Fruit fly (Drosophila melanogaster): Measurements from ENCODE around the gene bai.

bai gene

DNA sequence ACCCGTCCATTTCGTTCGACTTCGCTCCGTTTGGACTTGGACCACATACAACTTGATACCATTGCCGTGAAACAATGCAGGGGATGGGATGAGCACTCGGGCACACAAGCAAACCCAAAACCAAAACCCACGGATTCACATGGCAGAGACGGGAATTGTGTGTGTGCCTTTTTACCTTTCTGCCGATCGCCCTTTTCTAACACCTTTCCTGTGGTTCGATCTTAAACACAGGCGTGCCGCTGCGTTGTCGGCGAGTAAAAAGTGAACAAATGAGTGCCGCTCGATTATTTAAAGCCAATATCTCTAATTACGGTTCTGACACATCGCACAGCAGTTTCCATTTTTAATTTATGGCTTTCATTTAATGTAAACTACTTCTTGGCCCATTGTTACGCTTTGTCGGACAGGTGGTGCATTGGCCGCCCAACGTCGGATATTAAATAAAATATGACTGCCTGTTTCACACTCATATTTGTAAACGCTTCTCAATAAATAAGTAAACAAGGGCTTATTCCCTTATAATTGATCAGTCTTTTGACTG is 38.2 kb downstream of the bai start (continued):
- TF ChIP-seq CG31365 (tag; optimal IDR thresholded peaks at IDR 0.05) = no peak
- TF ChIP-seq Mad (GFP tag; optimal IDR thresholded peaks at IDR 0.05) = no peak
- TF ChIP-seq CG3065 (GFP tag; optimal IDR thresholded peaks at IDR 0.05) = no peak
- TF ChIP-seq D (optimal IDR thresholded peaks at IDR 0.05) = peak; percentile 16
- no peak for TF ChIP-seq D (GFP tag; optimal IDR thresholded peaks at IDR 0.05)
- TF ChIP-seq Mes4 (GFP tag; optimal IDR thresholded peaks at IDR 0.05) = no peak
- TF ChIP-seq CG16813 (GFP tag; IDR thresholded peaks at IDR 0.05; ENCODE audit: partially characterized antibody) = no peak
- TF ChIP-seq CG5245 (GFP tag; optimal IDR thresholded peaks at IDR 0.05) = peak; percentile 25
- TF ChIP-seq CG6854 (GFP tag; optimal IDR thresholded peaks at IDR 0.05) = no peak
- no peak for TF ChIP-seq dan (GFP tag; IDR thresholded peaks at IDR 0.05)
- no peak for TF ChIP-seq Sin3A (optimal IDR thresholded peaks at IDR 0.05)
- no peak for TF ChIP-seq ham (GFP tag; IDR thresholded peaks at IDR 0.05)
- no peak for TF ChIP-seq Neu2 (GFP tag; optimal IDR thresholded peaks at IDR 0.05; ENCODE audit: borderline replicate concordance)
- no peak for TF ChIP-seq Abd-B (GFP tag; optimal IDR thresholded peaks at IDR 0.05)
- no peak for TF ChIP-seq klu (GFP tag; IDR thresholded peaks at IDR 0.05)
- TF ChIP-seq br (optimal IDR thresholded peaks at IDR 0.05) = no peak
- no peak for TF ChIP-seq sc (optimal IDR thresholded peaks at IDR 0.05)
- no peak for TF ChIP-seq sc (GFP tag; optimal IDR thresholded peaks at IDR 0.05)
- TF ChIP-seq run (tag; optimal IDR thresholded peaks at IDR 0.05) = no peak
- TF ChIP-seq Ptx1 (GFP tag; IDR thresholded peaks at IDR 0.05) = no peak
- no peak for TF ChIP-seq lbe (GFP tag; optimal IDR thresholded peaks at IDR 0.05)
- TF ChIP-seq mld (GFP tag; IDR thresholded peaks at IDR 0.05; ENCODE audit: partially characterized antibody) = no peak
- no peak for TF ChIP-seq Fer3 (tag; optimal IDR thresholded peaks at IDR 0.05)
- no peak for TF ChIP-seq luna (GFP tag; optimal IDR thresholded peaks at IDR 0.05)
- no peak for TF ChIP-seq CG10565 (GFP tag; optimal IDR thresholded peaks at IDR 0.05)
- TF ChIP-seq ro (GFP tag; IDR thresholded peaks at IDR 0.05) = no peak
- peak; percentile 50 for TF ChIP-seq hth (optimal IDR thresholded peaks at IDR 0.05)
- no peak for TF ChIP-seq eve (GFP tag; optimal IDR thresholded peaks at IDR 0.05)
- no peak for TF ChIP-seq Asciz (GFP tag; optimal IDR thresholded peaks at IDR 0.05)
- TF ChIP-seq wdn (GFP tag; IDR thresholded peaks at IDR 0.05) = no peak
- no peak for TF ChIP-seq CG3995 (GFP tag; optimal IDR thresholded peaks at IDR 0.05)
- TF ChIP-seq HLH54F (GFP tag; optimal IDR thresholded peaks at IDR 0.05) = no peak
- no peak for TF ChIP-seq pan (optimal IDR thresholded peaks at IDR 0.05)
- no peak for TF ChIP-seq pan (GFP tag; optimal IDR thresholded peaks at IDR 0.05 in 1 of 2, IDR thresholded peaks at IDR 0.05 in 1 of 2)
- TF ChIP-seq CG7745 (tag; optimal IDR thresholded peaks at IDR 0.05) = no peak
- no peak for TF ChIP-seq Side (GFP tag; optimal IDR thresholded peaks at IDR 0.05)
- no peak for TF ChIP-seq CG5953 (GFP tag; IDR thresholded peaks at IDR 0.05)
- TF ChIP-seq kni (GFP tag; optimal IDR thresholded peaks at IDR 0.05) = peak; percentile 23
- TF ChIP-seq D19A (tag; optimal IDR thresholded peaks at IDR 0.05) = no peak
- TF ChIP-seq Stat92E (GFP tag; optimal IDR thresholded peaks at IDR 0.05) = no peak
- no peak for TF ChIP-seq CG12155 (GFP tag; optimal IDR thresholded peaks at IDR 0.05)
- no peak for TF ChIP-seq gfzf (GFP tag; optimal IDR thresholded peaks at IDR 0.05)

DNA sequence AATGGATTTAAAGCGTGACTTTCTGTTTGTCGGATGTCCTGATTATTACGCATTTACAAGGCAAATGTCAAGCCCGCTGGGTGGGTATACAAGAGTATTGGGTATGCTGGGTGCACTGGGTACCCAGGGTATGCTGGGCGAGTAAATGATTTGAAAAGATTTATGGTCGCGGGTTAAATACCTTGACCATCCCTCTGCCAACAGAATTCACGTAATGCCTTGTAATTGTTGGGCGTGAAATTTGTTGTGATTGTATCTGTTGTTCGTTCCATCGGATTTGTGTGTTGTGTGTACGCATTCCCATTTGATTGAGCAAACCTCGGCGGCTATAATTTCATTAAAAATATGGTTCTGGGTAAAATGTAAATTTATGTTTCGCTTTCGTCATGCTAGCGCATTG is 39.5 kb downstream of the bai start:
- TF ChIP-seq cad (GFP tag; optimal IDR thresholded peaks at IDR 0.05) (peak; percentile 43), sens (GFP tag) (peak; percentile 44), esg (GFP tag; conservative IDR thresholded peaks at IDR 0.05) (no peak), CG31365 (tag; optimal IDR thresholded peaks at IDR 0.05) (no peak), cato (GFP tag; optimal IDR thresholded peaks at IDR 0.05; ENCODE audit: borderline replicate concordance) (no peak), Fer3 (tag; optimal IDR thresholded peaks at IDR 0.05) (no peak), CG12104 (GFP tag; optimal IDR thresholded peaks at IDR 0.05) (no peak), az2 (GFP tag; optimal IDR thresholded peaks at IDR 0.05) (no peak), tio (GFP tag; optimal IDR thresholded peaks at IDR 0.05) (no peak), D19B (GFP tag; optimal IDR thresholded peaks at IDR 0.05) (peak; percentile 3), CG9609 (GFP tag; optimal IDR thresholded peaks at IDR 0.05) (no peak), gsb-n (tag; optimal IDR thresholded peaks at IDR 0.05) (peak; percentile 94), Dll (GFP tag; IDR thresholded peaks at IDR 0.05; ENCODE audit: partially characterized antibody) (no peak), CG8924 (tag; optimal IDR thresholded peaks at IDR 0.05) (no peak), Antp (GFP tag; optimal IDR thresholded peaks at IDR 0.05) (no peak), CG3065 (GFP tag; optimal IDR thresholded peaks at IDR 0.05) (no peak)

All from whole organism, embryonic.